Worm (Caenorhabditis elegans): ENCODE measurements around the gene Y62H9A.2.

DNA sequence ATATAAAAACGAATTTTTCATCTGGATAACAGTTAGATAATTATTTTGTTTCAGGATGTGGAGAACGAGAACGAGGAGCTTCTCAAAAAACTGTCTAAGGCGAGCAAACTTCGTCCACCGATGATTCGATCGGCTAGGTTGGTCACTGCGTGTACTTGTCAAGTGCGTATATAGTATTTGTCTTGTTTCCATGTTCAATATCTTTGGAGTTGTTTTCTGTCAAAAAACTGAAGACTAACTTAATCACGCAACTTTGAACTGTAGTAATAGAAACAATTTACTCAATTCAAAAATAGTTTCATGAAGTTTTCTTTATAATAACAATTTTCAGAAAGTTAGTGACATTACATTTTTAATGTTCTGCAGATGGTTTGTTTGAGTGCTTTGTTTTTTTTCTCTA lies 49.3 kb downstream of the Y62H9A.2 start:
- no peak for TF ChIP-seq him-1 (tag; optimal IDR thresholded peaks at IDR 0.05)
- TF ChIP-seq W03F9.2 (tag; optimal IDR thresholded peaks at IDR 0.05): no peak
- no peak for TF ChIP-seq dao-5 (tag; optimal IDR thresholded peaks at IDR 0.05)
